Worm (Caenorhabditis elegans) whole organism, L3 larva: ENCODE measurements around the gene F59A6.3.
A peak's percentile ranks its signal among the peaks of the same experiment; 100 is the strongest.

Experiments used
- R02D3.7 ChIP-seq: fragments of 150-350 bp; optimal IDR thresholded peaks from 2 replicates; lab custom pipeline; 2014; ENCODE audit warnings: missing biosample characterization, missing genetic modification characterization
- ZK546.5 ChIP-seq: sonication (generic microtip); optimal IDR thresholded peaks from 2 replicates; lab custom pipeline; 2017; ENCODE audit warnings: missing biosample characterization, missing genetic modification characterization
- aly-2 ChIP-seq: fragments of 150-350 bp; optimal IDR thresholded peaks from 2 replicates; lab custom pipeline; 2014; ENCODE audit warnings: missing biosample characterization, missing genetic modification characterization
- ama-1 ChIP-seq: fragments of 150-350 bp; optimal IDR thresholded peaks from 2 replicates; lab custom pipeline; 2018
- ceh-16 ChIP-seq: sonication (generic microtip); optimal IDR thresholded peaks from 2 replicates; lab custom pipeline; 2017; ENCODE audit warnings: missing biosample characterization, missing genetic modification characterization
- ceh-28 ChIP-seq: fragments of 150-350 bp; optimal IDR thresholded peaks from 2 replicates; lab custom pipeline; 2014; ENCODE audit warnings: missing biosample characterization, missing genetic modification reagents, missing genetic modification characterization
- ceh-82 ChIP-seq: fragments of 150-350 bp; optimal IDR thresholded peaks from 2 replicates; lab custom pipeline; 2014; ENCODE audit warnings: missing biosample characterization, missing genetic modification characterization
- ceh-9 ChIP-seq: sonication (generic microtip); optimal IDR thresholded peaks from 2 replicates; lab custom pipeline; 2018; ENCODE audit warnings: missing biosample characterization, missing genetic modification characterization
- daf-12 ChIP-seq: fragments of 150-350 bp; optimal IDR thresholded peaks from 2 replicates; lab custom pipeline; 2014; ENCODE audit warnings: missing biosample characterization, missing genetic modification reagents, missing genetic modification characterization
- elt-1 ChIP-seq: fragments of 150-350 bp; optimal IDR thresholded peaks from 2 replicates; lab custom pipeline; 2014; ENCODE audit warnings: missing biosample characterization, missing genetic modification characterization
- elt-2 ChIP-seq: sonication (generic microtip); optimal IDR thresholded peaks from 2 replicates; lab custom pipeline; 2016; ENCODE audit warnings: missing genetic modification reagents, mild to moderate bottlenecking, missing genetic modification characterization, missing compliant biosample characterization
- elt-3 ChIP-seq, 3 experiments: fragments of 150-350 bp in 1 of 3; sonication (generic microtip) in 2 of 3; optimal IDR thresholded peaks; 2 replicates in 2 of 3; 4 replicates in 1 of 3; lab custom pipeline; 2014 to 2017; ENCODE audit warnings: missing biosample characterization in 3 of 3, missing genetic modification characterization in 3 of 3
- eor-1 ChIP-seq, 2 experiments: fragments of 150-350 bp; optimal IDR thresholded peaks; 2 replicates each; lab custom pipeline; 2014 to 2018; ENCODE audit warnings: missing biosample characterization in 2 of 2, missing genetic modification characterization in 2 of 2
- fkh-10 ChIP-seq: sonication (generic microtip); optimal IDR thresholded peaks from 2 replicates; lab custom pipeline; 2017; ENCODE audit warnings: missing biosample characterization, missing genetic modification reagents, missing genetic modification characterization
- fos-1 ChIP-seq: fragments of 150-350 bp; optimal IDR thresholded peaks from 2 replicates; lab custom pipeline; 2014; ENCODE audit warnings: missing biosample characterization, missing genetic modification characterization
- hmg-11 ChIP-seq: sonication (generic microtip); optimal IDR thresholded peaks from 2 replicates; lab custom pipeline; 2016; ENCODE audit warnings: missing genetic modification characterization, missing compliant biosample characterization
- lin-15B ChIP-seq: fragments of 150-350 bp; optimal IDR thresholded peaks from 2 replicates; lab custom pipeline; 2014; ENCODE audit warnings: missing biosample characterization, missing genetic modification characterization
- lin-39 ChIP-seq: fragments of 150-350 bp; optimal IDR thresholded peaks from 2 replicates; lab custom pipeline; 2018; ENCODE audit warnings: missing biosample characterization, missing genetic modification reagents, missing genetic modification characterization
- mdl-1 ChIP-seq: fragments of 150-350 bp; optimal IDR thresholded peaks from 2 replicates; lab custom pipeline; 2014; ENCODE audit warnings: missing biosample characterization, missing genetic modification characterization
- mml-1 ChIP-seq: fragments of 150-350 bp; sonication (generic microtip); optimal IDR thresholded peaks from 3 replicates; lab custom pipeline; 2014; ENCODE audit warnings: missing biosample characterization, missing genetic modification characterization
- nfya-1 ChIP-seq: sonication (generic microtip); optimal IDR thresholded peaks from 2 replicates; lab custom pipeline; 2017; ENCODE audit warnings: missing genetic modification characterization, mild to moderate bottlenecking, missing compliant biosample characterization, antibody characterized with exemption, moderate library complexity; ENCODE audit not compliant: insufficient read depth
- nhr-11 ChIP-seq: fragments of 150-350 bp; optimal IDR thresholded peaks from 2 replicates; lab custom pipeline; 2014; ENCODE audit warnings: missing biosample characterization, missing genetic modification characterization
- nhr-12 ChIP-seq: fragments of 150-350 bp; optimal IDR thresholded peaks from 2 replicates; lab custom pipeline; 2014; ENCODE audit warnings: missing biosample characterization, missing genetic modification characterization
- nhr-23 ChIP-seq: fragments of 150-350 bp; optimal IDR thresholded peaks from 2 replicates; lab custom pipeline; 2014; ENCODE audit warnings: missing biosample characterization, missing genetic modification reagents, missing genetic modification characterization
- nhr-237 ChIP-seq: fragments of 150-350 bp; optimal IDR thresholded peaks from 2 replicates; lab custom pipeline; 2014; ENCODE audit warnings: missing biosample characterization, missing genetic modification characterization
- nhr-25 ChIP-seq: sonication (generic microtip); optimal IDR thresholded peaks from 2 replicates; lab custom pipeline; 2017; ENCODE audit warnings: missing biosample characterization, missing genetic modification characterization
- nhr-28 ChIP-seq: fragments of 150-350 bp; optimal IDR thresholded peaks from 2 replicates; lab custom pipeline; 2014; ENCODE audit warnings: missing biosample characterization, missing genetic modification characterization
- nhr-43 ChIP-seq: sonication (generic microtip); optimal IDR thresholded peaks from 2 replicates; lab custom pipeline; 2016; ENCODE audit warnings: mild to moderate bottlenecking, missing genetic modification characterization, missing compliant biosample characterization; ENCODE audit not compliant: poor library complexity, severe bottlenecking
- nhr-67 ChIP-seq: fragments of 150-350 bp; optimal IDR thresholded peaks from 2 replicates; lab custom pipeline; 2014; ENCODE audit warnings: missing biosample characterization, missing genetic modification characterization
- nhr-76 ChIP-seq: fragments of 150-350 bp; sonication (generic microtip); optimal IDR thresholded peaks from 5 replicates; lab custom pipeline; 2014; ENCODE audit warnings: missing biosample characterization, missing genetic modification characterization
- nhr-77 ChIP-seq: fragments of 150-350 bp; optimal IDR thresholded peaks from 2 replicates; lab custom pipeline; 2014; ENCODE audit warnings: missing biosample characterization, missing genetic modification characterization
- pha-4 ChIP-seq: fragments of 150-350 bp; optimal IDR thresholded peaks from 2 replicates; lab custom pipeline; 2014; ENCODE audit warnings: missing biosample characterization, missing genetic modification reagents, missing genetic modification characterization
- pqm-1 ChIP-seq: fragments of 150-350 bp; optimal IDR thresholded peaks from 2 replicates; lab custom pipeline; 2017; ENCODE audit warnings: missing biosample characterization, missing genetic modification characterization, inconsistent platforms
- skn-1 ChIP-seq: fragments of 150-350 bp; optimal IDR thresholded peaks from 2 replicates; lab custom pipeline; 2014; ENCODE audit warnings: missing biosample characterization, missing genetic modification characterization
- snpc-4 ChIP-seq: fragments of 150-350 bp; optimal IDR thresholded peaks from 2 replicates; lab custom pipeline; 2014; ENCODE audit warnings: missing biosample characterization, missing genetic modification characterization
- tbx-2 ChIP-seq: sonication (generic microtip); optimal IDR thresholded peaks from 2 replicates; lab custom pipeline; 2016; ENCODE audit warnings: mild to moderate bottlenecking, missing genetic modification characterization, missing compliant biosample characterization
- unc-39 ChIP-seq: sonication (generic microtip); optimal IDR thresholded peaks from 4 replicates; lab custom pipeline; 2017; ENCODE audit warnings: missing biosample characterization, missing genetic modification characterization
- zag-1 ChIP-seq: fragments of 150-350 bp; optimal IDR thresholded peaks from 2 replicates; lab custom pipeline; 2014; ENCODE audit warnings: missing biosample characterization, missing genetic modification characterization
- ztf-11 ChIP-seq: fragments of 150-350 bp; optimal IDR thresholded peaks from 2 replicates; lab custom pipeline; 2014; ENCODE audit warnings: missing biosample characterization, missing genetic modification characterization

The F59A6.3 gene

DNA sequence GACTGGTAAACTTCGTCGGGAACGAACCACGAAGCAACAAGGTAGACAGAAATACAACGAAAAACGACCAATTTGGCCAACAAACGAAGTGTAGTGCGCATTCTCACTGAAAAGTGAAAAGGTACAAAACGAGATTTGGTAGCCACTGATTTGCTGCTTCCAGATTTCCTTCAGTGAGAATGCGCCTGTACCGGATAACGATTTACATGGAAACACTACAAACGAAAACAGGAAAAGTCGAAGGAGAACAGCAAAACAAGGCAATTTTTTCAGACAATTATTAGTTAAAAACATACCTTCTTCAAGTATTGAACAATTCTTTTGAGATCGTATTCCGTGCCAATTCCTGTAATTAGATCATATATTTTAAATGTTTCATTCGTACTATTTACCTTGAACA lies 15.2 kb upstream of the F59A6.3 start, which contains the start of gene pigb-1:
TSS of gene pigb-1 (minus strand) at position 101 of the 400 bp plus-strand sequence.
- TF ChIP-seq ceh-82 (tag; lab: Kevin White, UChicago) (no peak), ceh-28 (tag; lab: Kevin White, UChicago) (no peak), elt-1 (tag; lab: Kevin White, UChicago) (no peak), hmg-11 (no peak), nhr-23 (tag; lab: Kevin White, UChicago) (no peak), eor-1 (tag; optimal IDR thresholded peaks at IDR 0.05; lab: Kevin White, UChicago) (no peak), mml-1 (tag; lab: Kevin White, UChicago) (no peak), nfya-1 (tag; lab: Kevin White, UChicago) (no peak), snpc-4 (tag; lab: Kevin White, UChicago) (no peak), lin-15B (tag; lab: Kevin White, UChicago) (no peak)

DNA sequence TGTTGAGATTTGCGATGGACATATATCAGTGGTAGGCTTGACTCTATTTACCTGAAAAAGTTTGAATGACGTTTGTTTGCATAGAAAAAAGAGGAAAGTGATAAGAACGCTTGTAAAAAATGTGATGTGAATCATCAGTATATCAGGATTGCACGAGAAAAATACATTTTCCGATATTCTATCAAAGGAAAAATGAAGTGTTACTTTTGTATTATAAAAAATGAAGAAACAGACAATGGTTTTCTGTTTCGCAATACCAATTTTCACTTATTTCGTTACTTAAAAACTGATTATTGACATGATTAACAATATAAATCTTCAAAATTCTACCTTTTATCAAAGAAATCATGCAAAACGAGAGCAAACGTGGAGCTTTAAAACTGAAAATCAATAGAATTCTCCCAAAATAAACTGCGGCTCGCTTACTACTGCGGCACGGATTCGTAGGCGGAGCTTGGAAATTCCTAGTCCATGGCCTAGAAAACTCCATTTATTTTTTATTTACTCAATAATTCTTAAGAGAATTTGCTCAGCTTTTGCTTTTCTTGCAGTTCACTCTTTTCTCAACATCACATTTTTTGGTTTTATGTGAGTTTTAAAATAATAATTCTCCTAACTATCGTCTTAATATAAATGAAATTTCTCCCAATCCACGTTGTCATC lies 14.5 kb upstream of the F59A6.3 start, which contains the start of the genes eif-1 and vps-24:
TSS of gene eif-1 (minus strand) at position 51 of the 663 bp plus-strand sequence.
TSS of gene vps-24 (plus strand) at position 469 of the 663 bp plus-strand sequence.
- TF ChIP-seq ceh-16 (tag; lab: Kevin White, UChicago) (no peak), snpc-4 (tag; lab: Kevin White, UChicago) (peak; percentile 74), nhr-67 (no peak), nhr-25 (tag; lab: Kevin White, UChicago) (peak; percentile 35), elt-2 (peak; percentile 38), nhr-43 (tag; lab: Kevin White, UChicago) (no peak), lin-15B (tag; lab: Kevin White, UChicago) (peak; percentile 73), pha-4 (tag; lab: Kevin White, UChicago) (peak; percentile 64), hmg-11 (peak; percentile 80), nfya-1 (tag; lab: Kevin White, UChicago) (peak; percentile 70)

DNA sequence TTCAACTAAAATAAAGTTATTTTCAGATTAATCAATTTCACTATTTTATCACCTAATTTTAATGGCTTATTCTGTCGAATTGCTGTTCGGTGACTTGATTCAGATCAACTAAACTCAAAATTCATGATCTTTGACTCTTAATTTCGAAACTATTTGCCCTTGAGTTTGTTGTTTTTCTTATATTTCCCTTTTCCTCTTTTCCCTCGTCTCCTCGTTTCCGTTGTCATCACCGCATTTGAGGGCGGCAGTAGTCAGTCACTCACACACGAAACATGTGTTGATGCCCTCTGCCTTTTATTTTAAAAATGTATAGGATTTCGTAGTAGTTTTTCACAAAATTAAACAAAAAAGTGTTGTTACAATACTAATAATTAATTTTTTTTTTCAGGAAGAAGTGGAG lies 13.2 kb upstream of the F59A6.3 start, which contains the start of gene rnh-1.0:
TSS of gene rnh-1.0 (plus strand) at position 389 of the 400 bp plus-strand sequence.
- TF ChIP-seq nhr-67 (no peak), ceh-28 (tag; lab: Kevin White, UChicago) (no peak), skn-1 (no peak), R02D3.7 (tag; lab: Kevin White, UChicago) (no peak), eor-1 (tag; optimal IDR thresholded peaks at IDR 0.05; lab: Kevin White, UChicago) (no peak), nhr-11 (tag; lab: Kevin White, UChicago) (no peak), ceh-82 (tag; lab: Kevin White, UChicago) (no peak), ztf-11 (tag; lab: Kevin White, UChicago) (no peak), ama-1 (lab: Kevin White, UChicago) (no peak), pqm-1 (tag; lab: Kevin White, UChicago) (no peak), fos-1 (no peak), nhr-25 (tag; lab: Kevin White, UChicago) (peak; percentile 1), pha-4 (tag; lab: Kevin White, UChicago) (peak; percentile 5), nfya-1 (tag; lab: Kevin White, UChicago) (peak; percentile 3), nhr-28 (tag; lab: Kevin White, UChicago) (no peak)

DNA sequence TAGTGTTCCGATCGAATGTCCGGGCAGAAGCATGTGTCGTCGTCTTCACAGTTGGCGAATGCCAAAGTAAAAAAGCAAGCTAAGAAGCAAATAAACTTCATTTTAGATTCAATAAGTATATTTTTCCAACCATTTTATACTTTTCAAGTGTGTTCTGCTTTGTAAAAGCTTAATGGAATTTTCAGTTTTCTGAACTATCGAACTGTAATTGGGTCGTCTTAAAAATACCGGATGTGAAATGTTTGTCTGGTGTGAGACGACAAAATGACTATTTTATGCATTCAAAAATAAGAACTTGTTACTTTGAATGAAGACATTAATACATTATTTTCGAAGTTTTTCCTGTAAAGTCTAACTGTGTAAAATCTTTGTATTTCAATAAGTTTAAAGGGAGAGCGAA lies 9.5 kb upstream of the F59A6.3 start, which contains the start of gene F59A6.11:
TSS of gene F59A6.11 (minus strand) at position 101 of the 400 bp plus-strand sequence.
- TF ChIP-seq nhr-237 (tag; lab: Kevin White, UChicago) = no peak
- TF ChIP-seq aly-2 (tag; lab: Kevin White, UChicago) = no peak
- no peak for TF ChIP-seq ceh-16 (tag; lab: Kevin White, UChicago)
- no peak for TF ChIP-seq fos-1
- no peak for TF ChIP-seq tbx-2 (tag; lab: Kevin White, UChicago)
- TF ChIP-seq daf-12 (tag; lab: Kevin White, UChicago) = no peak
- no peak for TF ChIP-seq hmg-11
- TF ChIP-seq eor-1 (tag; optimal IDR thresholded peaks at IDR 0.05; lab: Kevin White, UChicago) = no peak
- TF ChIP-seq nhr-11 (tag; lab: Kevin White, UChicago) = no peak
- TF ChIP-seq ZK546.5 (tag; lab: Kevin White, UChicago) = no peak
- TF ChIP-seq nhr-43 (tag; lab: Kevin White, UChicago) = no peak
- TF ChIP-seq nhr-67 = no peak
- TF ChIP-seq snpc-4 (tag; lab: Kevin White, UChicago) = no peak

DNA sequence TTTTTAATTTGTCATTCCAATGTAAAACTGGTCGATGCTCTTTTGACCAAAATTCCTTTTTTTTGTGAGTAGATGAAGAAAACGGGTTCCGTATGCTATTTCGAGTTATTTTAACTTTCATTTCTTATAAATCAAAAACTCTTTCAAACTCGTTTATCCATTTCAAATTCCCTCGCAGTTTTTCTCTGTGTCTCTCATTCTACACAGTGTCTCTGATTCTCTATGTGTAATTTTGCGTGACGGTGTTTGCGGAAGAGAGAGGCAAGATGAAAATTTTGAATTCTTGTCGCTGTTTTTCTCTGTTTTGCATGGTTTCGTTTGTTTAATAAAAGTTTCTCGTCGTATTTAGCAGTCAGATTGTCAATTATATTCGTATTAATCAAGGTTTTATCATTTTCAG lies 9.0 kb upstream of the F59A6.3 start, which contains the start of gene citk-2:
TSS of gene citk-2 (plus strand) at position 399 of the 400 bp plus-strand sequence.
- TF ChIP-seq pqm-1 (tag; lab: Kevin White, UChicago) (peak; percentile 19), unc-39 (tag; lab: Kevin White, UChicago) (no peak), fkh-10 (peak; percentile 24), aly-2 (tag; lab: Kevin White, UChicago) (no peak), R02D3.7 (tag; lab: Kevin White, UChicago) (peak; percentile 66), nhr-43 (tag; lab: Kevin White, UChicago) (peak; percentile 90), tbx-2 (tag; lab: Kevin White, UChicago) (no peak), mdl-1 (tag; lab: Kevin White, UChicago) (no peak), zag-1 (tag; lab: Kevin White, UChicago) (no peak), lin-39 (tag; lab: Kevin White, UChicago) (peak; percentile 51), ZK546.5 (tag; lab: Kevin White, UChicago) (no peak), snpc-4 (tag; lab: Kevin White, UChicago) (no peak), nhr-76 (no peak), nhr-12 (tag; lab: Kevin White, UChicago) (no peak), ceh-9 (tag; lab: Kevin White, UChicago) (no peak), nhr-25 (tag; lab: Kevin White, UChicago) (peak; percentile 89), elt-3 (tag; optimal IDR thresholded peaks at IDR 0.05; lab: Kevin White, UChicago) (no peak), mml-1 (tag; lab: Kevin White, UChicago) (no peak), nfya-1 (tag; lab: Kevin White, UChicago) (no peak), pha-4 (tag; lab: Kevin White, UChicago) (no peak), nhr-67 (peak; percentile 5), nhr-77 (tag; lab: Kevin White, UChicago) (no peak), nhr-11 (tag; lab: Kevin White, UChicago) (no peak), eor-1 (tag; optimal IDR thresholded peaks at IDR 0.05; lab: Kevin White, UChicago) (no peak)
